Fruit fly (Drosophila melanogaster) whole organism, adult: ENCODE results near the gene BomBc3.

Experiments
- CG14711 ChIP-seq: fragments of 200-800 bp; sonication (Bioruptor generic); optimal IDR thresholded peaks from 2 replicates; lab custom pipeline; 2018; ENCODE audit warnings: missing biosample characterization, mild to moderate bottlenecking, missing genetic modification characterization, moderate library complexity
- tj ChIP-seq: fragments of 200-800 bp; sonication (Bioruptor generic); optimal IDR thresholded peaks from 3 replicates; lab custom pipeline; 2017; ENCODE audit warnings: missing biosample characterization, mild to moderate bottlenecking, missing genetic modification characterization, moderate library complexity
- toe ChIP-seq: fragments of 200-800 bp; sonication (Bioruptor generic); optimal IDR thresholded peaks from 2 replicates; lab custom pipeline; 2016; ENCODE audit warnings: missing biosample characterization, missing genetic modification characterization

DNA sequence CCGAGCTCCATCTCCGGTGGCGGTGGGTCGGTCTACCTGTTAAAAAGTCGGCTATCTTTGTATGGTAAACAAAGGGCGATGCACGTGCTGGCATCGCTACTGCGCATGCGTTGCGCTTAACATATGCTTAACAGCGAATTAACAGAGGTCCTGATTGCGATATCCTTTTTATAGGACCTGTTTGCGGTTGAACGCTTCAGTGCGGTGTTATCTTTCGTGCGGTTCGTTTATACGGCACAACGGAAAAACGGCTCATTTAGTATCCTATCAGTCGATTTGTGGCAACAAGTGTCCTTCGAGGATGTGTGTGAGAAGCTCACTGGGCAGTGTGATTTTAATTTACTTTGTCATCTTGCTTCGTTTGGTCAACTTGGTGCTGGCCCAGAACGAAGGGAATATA, 6.7 kb upstream of the BomBc3 start, which contains the start of gene CG13408:
- TF ChIP-seq toe (GFP tag; lab: Kevin White, UChicago): no peak
- no peak for TF ChIP-seq CG14711 (tag; lab: Kevin White, UChicago)
- no peak for TF ChIP-seq tj
